Worm (Caenorhabditis elegans) whole organism, early embryonic: Measurements from ENCODE around the gene srh-69.

Experiments used
- flt-1 ChIP-seq: fragments of 200-800 bp; sonication (Bioruptor generic); IDR thresholded peaks from 2 replicates; pipeline ENCODE4 v1.3.6; 2022; ENCODE audit warnings: missing genetic modification characterization, missing compliant biosample characterization
- scrt-1 ChIP-seq: fragments of 200-800 bp; sonication (Bioruptor generic); IDR thresholded peaks from 2 replicates; pipeline ENCODE4 v1.3.6; 2022; ENCODE audit warnings: missing genetic modification characterization, missing compliant biosample characterization

DNA sequence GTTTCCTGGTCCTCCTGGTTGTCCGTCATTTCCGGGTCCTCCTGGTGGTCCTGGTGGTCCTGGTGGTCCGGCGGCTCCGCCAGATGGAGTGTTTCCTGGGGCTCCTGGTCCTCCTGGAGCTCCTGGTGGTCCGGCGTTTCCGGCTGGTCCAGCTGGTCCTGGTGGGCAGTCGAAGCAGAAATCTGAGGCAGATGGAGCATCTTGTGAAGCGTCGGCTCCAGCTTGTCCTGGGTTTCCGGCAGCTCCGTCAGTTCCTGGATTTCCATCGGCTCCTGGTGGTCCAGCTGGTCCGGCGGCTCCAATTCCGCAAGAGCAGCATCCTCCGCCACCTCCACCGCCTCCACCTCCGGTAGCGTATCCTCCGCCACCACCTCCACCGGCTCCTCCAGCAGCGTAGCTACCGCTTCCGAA is 20.4 kb downstream of the srh-69 start:
- TF ChIP-seq scrt-1 (GFP tag; lab: Robert Waterston, UW) (no peak), flt-1 (no peak)
